Fruit fly (Drosophila melanogaster): ENCODE results near the gene Cftr.

Gene Cftr

dm6 chr3R:24527845-24528244 lies 15.9 kb downstream of the Cftr start, which contains the start of gene CG6607 (continued):
- TF ChIP-seq pum (GFP tag; optimal IDR thresholded peaks at IDR 0.05) (no peak), CoRest (tag; optimal IDR thresholded peaks at IDR 0.05) (peak; percentile 40), gem (tag; optimal IDR thresholded peaks at IDR 0.05) (no peak), Med (GFP tag) (peak; percentile 70), lilli (GFP tag; optimal IDR thresholded peaks at IDR 0.05) (no peak), CG1603 (tag; optimal IDR thresholded peaks at IDR 0.05) (no peak), CG6791 (GFP tag; IDR thresholded peaks at IDR 0.05; ENCODE audit: partially characterized antibody) (0 out of 3 replicates have a peak, but pooled peaks have one; percentile 40), BEAF-32 (GFP tag; optimal IDR thresholded peaks at IDR 0.05) (peak; percentile 36), CG2116 (GFP tag; optimal IDR thresholded peaks at IDR 0.05) (peak; percentile 63), fd96Cb (tag; optimal IDR thresholded peaks at IDR 0.05) (no peak), kni (GFP tag; optimal IDR thresholded peaks at IDR 0.05) (no peak), ftz-f1 (GFP tag; optimal IDR thresholded peaks at IDR 0.05) (peak; percentile 5), crp (GFP tag; optimal IDR thresholded peaks at IDR 0.05) (peak in 1 of 2 experiments; percentile 54), sd (tag; optimal IDR thresholded peaks at IDR 0.05) (peak; percentile 33), Ets97D (GFP tag; optimal IDR thresholded peaks at IDR 0.05) (peak; percentile 52), zen2 (GFP tag; IDR thresholded peaks at IDR 0.05; ENCODE audit: partially characterized antibody) (peak; percentile 64), CG10267 (tag; optimal IDR thresholded peaks at IDR 0.05) (peak; percentile 44), CG17328 (GFP tag; IDR thresholded peaks at IDR 0.05) (no peak), CG30431 (GFP tag; optimal IDR thresholded peaks at IDR 0.05) (no peak), CG16779 (GFP tag; IDR thresholded peaks at IDR 0.05) (no peak), unc-4 (GFP tag; IDR thresholded peaks at IDR 0.05; ENCODE audit: partially characterized antibody) (peak; percentile 39), Sry-δ (GFP tag; optimal IDR thresholded peaks at IDR 0.05) (peak; percentile 10), hbn (GFP tag; IDR thresholded peaks at IDR 0.05; ENCODE audit: partially characterized antibody) (peak; percentile 41; the same call in 1 of the 2 replicates), CG10147 (GFP tag; optimal IDR thresholded peaks at IDR 0.05) (no peak), chinmo (GFP tag; IDR thresholded peaks at IDR 0.05; ENCODE audit: partially characterized antibody) (peak; percentile 43; the same call in 1 of the 4 replicates), CG14710 (tag; optimal IDR thresholded peaks at IDR 0.05) (peak; percentile 24), pan (optimal IDR thresholded peaks at IDR 0.05) (no peak), pan (GFP tag; optimal IDR thresholded peaks at IDR 0.05 in 1 of 2, IDR thresholded peaks at IDR 0.05 in 1 of 2) (no peak), gfzf (GFP tag; optimal IDR thresholded peaks at IDR 0.05) (peak; percentile 88), amos (GFP tag; IDR thresholded peaks at IDR 0.05; ENCODE audit: partially characterized antibody) (peak; percentile 43; the same call in 1 of the 2 replicates), CG9797 (GFP tag; optimal IDR thresholded peaks at IDR 0.05) (peak; percentile 70), vnd (GFP tag; IDR thresholded peaks at IDR 0.05; ENCODE audit: partially characterized antibody) (no peak), Scr (GFP tag; IDR thresholded peaks at IDR 0.05; ENCODE audit: partially characterized antibody) (peak; percentile 37; the same call in 1 of the 2 replicates), wor (GFP tag; IDR thresholded peaks at IDR 0.05) (no peak), Usf (GFP tag; optimal IDR thresholded peaks at IDR 0.05) (no peak), CG4617 (GFP tag; optimal IDR thresholded peaks at IDR 0.05; ENCODE audit: borderline replicate concordance) (peak; percentile 72), Dref (GFP tag; IDR thresholded peaks at IDR 0.05) (peak; percentile 38; the same call in 1 of the 2 replicates), HmgD (GFP tag; optimal IDR thresholded peaks at IDR 0.05) (no peak)

- TF ChIP-seq CG12769 (tag; optimal IDR thresholded peaks at IDR 0.05): peak; percentile 34
- TF ChIP-seq CG3838 (GFP tag; optimal IDR thresholded peaks at IDR 0.05): no peak
- no peak for TF ChIP-seq CG9797 (GFP tag; optimal IDR thresholded peaks at IDR 0.05)
- TF ChIP-seq hkb (optimal IDR thresholded peaks at IDR 0.05): no peak
- peak; percentile 54; the same call in 1 of the 2 replicates for TF ChIP-seq hkb (GFP tag; IDR thresholded peaks at IDR 0.05)
- TF ChIP-seq CG10366 (GFP tag; IDR thresholded peaks at IDR 0.05): peak; percentile 42
- 0 out of 3 replicates have a peak, but pooled peaks have one; percentile 22 for TF ChIP-seq Aef1 (GFP tag; IDR thresholded peaks at IDR 0.05)
- 0 out of 2 replicates have a peak, but pooled peaks have one; percentile 20 for TF ChIP-seq CG14667 (GFP tag; IDR thresholded peaks at IDR 0.05)
- TF ChIP-seq CG11247 (GFP tag; IDR thresholded peaks at IDR 0.05): 0 out of 2 replicates have a peak, but pooled peaks have one; percentile 41
- peak; percentile 89 for TF ChIP-seq sd (tag; optimal IDR thresholded peaks at IDR 0.05)
- peak; percentile 0 for TF ChIP-seq sens (GFP tag)
- peak; percentile 17 for TF ChIP-seq CG17359 (tag; optimal IDR thresholded peaks at IDR 0.05)
- TF ChIP-seq Scr (GFP tag; IDR thresholded peaks at IDR 0.05; ENCODE audit: partially characterized antibody): no peak
- peak in 1 of 2 experiments; percentile 12 for TF ChIP-seq dpn (GFP tag; optimal IDR thresholded peaks at IDR 0.05)
Observed at dm6 chr3R:24525983-24526661, 17.6 kb downstream of the Cftr start.
